Fruit fly (Drosophila melanogaster): ENCODE data around the gene CG10481.

- TF ChIP-seq cnc (optimal IDR thresholded peaks at IDR 0.05) (no peak), Mnt (GFP tag; optimal IDR thresholded peaks at IDR 0.05) (no peak), kay (GFP tag; ENCODE audit: borderline replicate concordance) (no peak), tj (GFP tag; optimal IDR thresholded peaks at IDR 0.05) (no peak), toe (GFP tag; optimal IDR thresholded peaks at IDR 0.05) (no peak), bab1 (GFP tag; optimal IDR thresholded peaks at IDR 0.05) (no peak), Hr96 (GFP tag; optimal IDR thresholded peaks at IDR 0.05) (no peak), CG11617 (GFP tag; optimal IDR thresholded peaks at IDR 0.05) (no peak), ovo (GFP tag; optimal IDR thresholded peaks at IDR 0.05) (no peak), CG14711 (tag; optimal IDR thresholded peaks at IDR 0.05) (no peak)
Observed at dm6 chr2L:19916982-19917381, 24.6 kb upstream of the CG10481 start.
